Fruit fly (Drosophila melanogaster): ENCODE measurements around the gene wge.

wge gene

dm6 chr3R:22750534-22750947 is 29.6 kb upstream of the wge start, which contains the start of the genes rumi, CG7029 and Usp12-46 (continued):
- TF ChIP-seq CG11294 (GFP tag; IDR thresholded peaks at IDR 0.05) (peak; percentile 53; the same call in 1 of the 2 replicates), svp (GFP tag) (peak; percentile 94), Blimp-1 (GFP tag; optimal IDR thresholded peaks at IDR 0.05) (peak; percentile 31), Sox14 (GFP tag; optimal IDR thresholded peaks at IDR 0.05) (peak; percentile 87), CG6163 (GFP tag; IDR thresholded peaks at IDR 0.05) (peak; percentile 91), CG31627 (GFP tag; optimal IDR thresholded peaks at IDR 0.05) (peak; percentile 92), Gug (GFP tag; IDR thresholded peaks at IDR 0.05) (peak; percentile 72), fd85E (GFP tag; optimal IDR thresholded peaks at IDR 0.05) (no peak), topi (GFP tag; optimal IDR thresholded peaks at IDR 0.05) (peak; percentile 84), cyc (GFP tag; optimal IDR thresholded peaks at IDR 0.05) (peak; percentile 89), CG11762 (GFP tag; optimal IDR thresholded peaks at IDR 0.05; ENCODE audit: insufficient read depth) (peak; percentile 78)

- TF ChIP-seq CG10631 (GFP tag; optimal IDR thresholded peaks at IDR 0.05) (no peak), vri (GFP tag; optimal IDR thresholded peaks at IDR 0.05) (no peak), lz (GFP tag; optimal IDR thresholded peaks at IDR 0.05) (no peak), CG16779 (tag; optimal IDR thresholded peaks at IDR 0.05) (no peak), net (GFP tag; optimal IDR thresholded peaks at IDR 0.05) (no peak), achi (GFP tag; optimal IDR thresholded peaks at IDR 0.05) (no peak), CG8119 (GFP tag; IDR thresholded peaks at IDR 0.05) (no peak), CG6808 (GFP tag; optimal IDR thresholded peaks at IDR 0.05) (no peak), fd59A (GFP tag; optimal IDR thresholded peaks at IDR 0.05) (no peak), Met (GFP tag; optimal IDR thresholded peaks at IDR 0.05) (no peak), CG11902 (GFP tag; optimal IDR thresholded peaks at IDR 0.05) (no peak)
Observed at dm6 chr3R:22750039-22750438, 29.1 kb upstream of the wge start.

dm6 chr3R:22748956-22749355 is 28.0 kb upstream of the wge start, which contains the start of gene CG31139:
TSS of gene CG31139 (minus strand) at chr3R:22749056.
- TF ChIP-seq esn (GFP tag; optimal IDR thresholded peaks at IDR 0.05): no peak

- TF ChIP-seq CG32006 (GFP tag; optimal IDR thresholded peaks at IDR 0.05) (no peak), CG9139 (GFP tag; optimal IDR thresholded peaks at IDR 0.05) (no peak), CG8632 (GFP tag; optimal IDR thresholded peaks at IDR 0.05) (no peak), achi (GFP tag; optimal IDR thresholded peaks at IDR 0.05) (no peak), Sox102F (GFP tag; optimal IDR thresholded peaks at IDR 0.05) (no peak), CG11762 (GFP tag; optimal IDR thresholded peaks at IDR 0.05; ENCODE audit: insufficient read depth) (no peak), CG16779 (tag; optimal IDR thresholded peaks at IDR 0.05) (no peak), Hr39 (GFP tag; optimal IDR thresholded peaks at IDR 0.05) (no peak)
Observed at dm6 chr3R:22747423-22748090, 26.6 kb upstream of the wge start, which contains the start of gene CG17141. TSS of gene CG17141 (minus strand) at chr3R:22747599.

dm6 chr3R:22745432-22745831 is 24.5 kb upstream of the wge start, which contains the start of the genes vret and HP1c:
TSS of gene vret (minus strand) at chr3R:22745581.
TSS of gene HP1c (plus strand) at chr3R:22745620.
- no peak for TF ChIP-seq CG31627 (GFP tag; optimal IDR thresholded peaks at IDR 0.05)
- no peak for TF ChIP-seq Eip75B (GFP tag; optimal IDR thresholded peaks at IDR 0.05)
- TF ChIP-seq cyc (GFP tag; optimal IDR thresholded peaks at IDR 0.05): no peak
- no peak for TF ChIP-seq CG9139 (GFP tag; optimal IDR thresholded peaks at IDR 0.05)
- no peak for TF ChIP-seq Blimp-1 (GFP tag; optimal IDR thresholded peaks at IDR 0.05)
- no peak for TF ChIP-seq eg (GFP tag; IDR thresholded peaks at IDR 0.05)
- no peak for TF ChIP-seq CG10669 (GFP tag; optimal IDR thresholded peaks at IDR 0.05)
- no peak for TF ChIP-seq CG11294 (GFP tag; IDR thresholded peaks at IDR 0.05)
- no peak for TF ChIP-seq ss (GFP tag; optimal IDR thresholded peaks at IDR 0.05)
- TF ChIP-seq fkh (GFP tag; optimal IDR thresholded peaks at IDR 0.05): no peak
- no peak for TF ChIP-seq svp (GFP tag)
- TF ChIP-seq vri (GFP tag; optimal IDR thresholded peaks at IDR 0.05): no peak
- no peak for TF ChIP-seq Hr39 (GFP tag; optimal IDR thresholded peaks at IDR 0.05)
- no peak for TF ChIP-seq Sox14 (GFP tag; optimal IDR thresholded peaks at IDR 0.05)
- no peak for TF ChIP-seq fd59A (GFP tag; optimal IDR thresholded peaks at IDR 0.05)
- TF ChIP-seq CG6163 (GFP tag; IDR thresholded peaks at IDR 0.05): no peak
- no peak for TF ChIP-seq CG32006 (GFP tag; optimal IDR thresholded peaks at IDR 0.05)
- TF ChIP-seq dac (GFP tag; optimal IDR thresholded peaks at IDR 0.05): no peak
- no peak for TF ChIP-seq CG34406 (GFP tag; optimal IDR thresholded peaks at IDR 0.05)
- TF ChIP-seq dsx (GFP tag; optimal IDR thresholded peaks at IDR 0.05; ENCODE audit: poor library complexity, severe bottlenecking): no peak

Data from whole organism, prepupa.